Worm (Caenorhabditis elegans) whole organism, young adult: ENCODE measurements around the gene egrh-1.

Source experiments
- B0336.3 ChIP-seq: fragments of 200-800 bp; sonication (Bioruptor generic); IDR thresholded peaks from 2 replicates; pipeline ENCODE4 v1.3.6; 2022; ENCODE audit warnings: missing genetic modification characterization, missing compliant biosample characterization
- C06A6.2 ChIP-seq: fragments of 200-800 bp; sonication (Bioruptor generic); conservative IDR thresholded peaks from 2 replicates; pipeline ENCODE4 v1.3.6; 2022; ENCODE audit warnings: missing genetic modification characterization, missing compliant biosample characterization
- D2030.7 ChIP-seq: fragments of 200-800 bp; sonication (Bioruptor generic); IDR thresholded peaks from 2 replicates; pipeline ENCODE4 v1.3.6; 2022; ENCODE audit warnings: missing genetic modification reagents, missing genetic modification characterization, missing compliant biosample characterization
- F22D6.2 ChIP-seq: sonication (generic microtip); optimal IDR thresholded peaks from 2 replicates; lab custom pipeline; 2016; ENCODE audit warnings: mild to moderate bottlenecking, missing genetic modification characterization, missing compliant biosample characterization
- F33H1.4 ChIP-seq: fragments of 200-800 bp; sonication (Bioruptor generic); IDR thresholded peaks from 2 replicates; pipeline ENCODE4 v1.3.6; 2022; ENCODE audit warnings: missing genetic modification reagents, missing genetic modification characterization, missing compliant biosample characterization
- F37B4.10 ChIP-seq: fragments of 200-800 bp; sonication (Bioruptor generic); IDR thresholded peaks from 2 replicates; pipeline ENCODE4 v1.3.6; 2022; ENCODE audit warnings: missing genetic modification characterization, missing compliant biosample characterization
- F39B2.1 ChIP-seq: fragments of 200-800 bp; sonication (Bioruptor generic); IDR thresholded peaks from 2 replicates; pipeline ENCODE4 v1.3.6; 2022; ENCODE audit warnings: missing genetic modification reagents, missing genetic modification characterization, missing compliant biosample characterization
- F52B5.7 ChIP-seq: sonication (generic microtip); optimal IDR thresholded peaks from 2 replicates; lab custom pipeline; 2016; ENCODE audit warnings: mild to moderate bottlenecking, missing genetic modification characterization, missing compliant biosample characterization
- Y53F4B.3 ChIP-seq: fragments of 200-800 bp; sonication (Bioruptor generic); IDR thresholded peaks from 2 replicates; pipeline ENCODE4 v1.3.6; 2022; ENCODE audit warnings: missing genetic modification reagents, missing genetic modification characterization, missing compliant biosample characterization
- athp-1 ChIP-seq: sonication (generic microtip); optimal IDR thresholded peaks from 2 replicates; lab custom pipeline; 2017; ENCODE audit warnings: mild to moderate bottlenecking, missing genetic modification characterization, missing compliant biosample characterization
- attf-5 ChIP-seq: fragments of 200-800 bp; sonication (Bioruptor generic); optimal IDR thresholded peaks from 2 replicates; lab custom pipeline; 2018; ENCODE audit warnings: mild to moderate bottlenecking, missing genetic modification characterization, missing compliant biosample characterization
- ccch-3 ChIP-seq: fragments of 200-800 bp; sonication (Bioruptor generic); optimal IDR thresholded peaks from 2 replicates; lab custom pipeline; 2018; ENCODE audit warnings: mild to moderate bottlenecking, missing genetic modification characterization, missing compliant biosample characterization
- ceh-27 ChIP-seq: fragments of 200-800 bp; sonication (Bioruptor generic); optimal IDR thresholded peaks from 2 replicates; lab custom pipeline; 2018; ENCODE audit warnings: mild to moderate bottlenecking, missing genetic modification characterization, moderate library complexity, missing compliant biosample characterization
- ceh-58 ChIP-seq: fragments of 200-800 bp; sonication (Bioruptor generic); IDR thresholded peaks from 2 replicates; pipeline ENCODE4 v1.3.6; 2022; ENCODE audit warnings: missing genetic modification characterization, missing compliant biosample characterization
- ceh-79 ChIP-seq: sonication (generic microtip); optimal IDR thresholded peaks from 2 replicates; lab custom pipeline; 2017; ENCODE audit warnings: mild to moderate bottlenecking, missing genetic modification characterization, missing compliant biosample characterization
- ceh-91 ChIP-seq: fragments of 200-800 bp; sonication (Bioruptor generic); IDR thresholded peaks from 2 replicates; pipeline ENCODE4 v1.3.6; 2022; ENCODE audit warnings: missing genetic modification reagents, missing genetic modification characterization, missing compliant biosample characterization
- egl-44 ChIP-seq: fragments of 200-800 bp; sonication (Bioruptor generic); IDR thresholded peaks from 2 replicates; pipeline ENCODE4 v1.3.6; 2022; ENCODE audit warnings: missing genetic modification reagents, missing genetic modification characterization, missing compliant biosample characterization
- ekl-4 ChIP-seq: fragments of 200-800 bp; sonication (Bioruptor generic); IDR thresholded peaks from 2 replicates; pipeline ENCODE4 v1.3.6; 2022; ENCODE audit warnings: missing genetic modification reagents, missing genetic modification characterization, missing compliant biosample characterization
- fkh-3 ChIP-seq: sonication (generic microtip); optimal IDR thresholded peaks from 2 replicates; lab custom pipeline; 2016; ENCODE audit warnings: mild to moderate bottlenecking, missing genetic modification characterization, missing compliant biosample characterization
- gei-17 ChIP-seq: fragments of 200-800 bp; sonication (Bioruptor generic); optimal IDR thresholded peaks from 2 replicates; lab custom pipeline; 2018; ENCODE audit warnings: mild to moderate bottlenecking, missing genetic modification characterization, missing compliant biosample characterization
- hlh-12 ChIP-seq: sonication (generic microtip); optimal IDR thresholded peaks from 2 replicates; lab custom pipeline; 2016; ENCODE audit warnings: missing genetic modification characterization, missing compliant biosample characterization
- hmg-20 ChIP-seq: fragments of 200-800 bp; sonication (Bioruptor generic); IDR thresholded peaks from 2 replicates; pipeline ENCODE4 v1.3.6; 2022; ENCODE audit warnings: missing genetic modification reagents, missing genetic modification characterization, missing compliant biosample characterization
- hrde-1 ChIP-seq: sonication (generic microtip); optimal IDR thresholded peaks from 2 replicates; lab custom pipeline; 2016; ENCODE audit warnings: missing genetic modification characterization, mild to moderate bottlenecking, missing compliant biosample characterization, moderate library complexity, missing genotype, missing genetic modification reagents, borderline replicate concordance
- let-607 ChIP-seq, 2 experiments: fragments of 200-800 bp in 1 of 2; sonication (Bioruptor generic) in 1 of 2; sonication (generic microtip) in 1 of 2; optimal IDR thresholded peaks; 2 replicates each; lab custom pipeline; 2016 to 2018; ENCODE audit warnings: mild to moderate bottlenecking in 2 of 2, missing compliant biosample characterization in 2 of 2, missing genetic modification characterization in 2 of 2, moderate library complexity in 2 of 2, missing genotype in 1 of 2
- lin-26 ChIP-seq: fragments of 200-800 bp; sonication (Bioruptor generic); IDR thresholded peaks from 2 replicates; pipeline ENCODE4 v1.3.6; 2022; ENCODE audit warnings: missing genetic modification reagents, missing genetic modification characterization, missing compliant biosample characterization
- lsy-27 ChIP-seq: sonication (generic microtip); optimal IDR thresholded peaks from 2 replicates; lab custom pipeline; 2017; ENCODE audit warnings: missing genetic modification characterization, mild to moderate bottlenecking, missing compliant biosample characterization, antibody characterized with exemption, missing genotype, borderline replicate concordance; ENCODE audit not compliant: insufficient read depth
- madf-6 ChIP-seq: fragments of 200-800 bp; sonication (Bioruptor generic); IDR thresholded peaks from 2 replicates; pipeline ENCODE4 v1.3.6; 2022; ENCODE audit warnings: missing genetic modification reagents, missing genetic modification characterization, missing compliant biosample characterization
- madf-8 ChIP-seq: fragments of 200-800 bp; sonication (Bioruptor generic); conservative IDR thresholded peaks from 2 replicates; pipeline ENCODE4 v1.3.6; 2022; ENCODE audit warnings: missing genetic modification reagents, missing genetic modification characterization, missing compliant biosample characterization
- nfya-1 ChIP-seq: sonication (generic microtip); optimal IDR thresholded peaks from 2 replicates; lab custom pipeline; 2017; ENCODE audit warnings: antibody characterized with exemption, missing compliant biosample characterization, missing genetic modification characterization, borderline replicate concordance; ENCODE audit not compliant: insufficient read depth
- nfya-2 ChIP-seq: fragments of 200-800 bp; sonication (Bioruptor generic); IDR thresholded peaks from 2 replicates; pipeline ENCODE4 v1.3.6; 2022; ENCODE audit warnings: missing genetic modification reagents, missing genetic modification characterization, missing compliant biosample characterization
- nfyb-1 ChIP-seq: fragments of 200-800 bp; sonication (Bioruptor generic); IDR thresholded peaks from 2 replicates; pipeline ENCODE4 v1.3.6; 2022; ENCODE audit warnings: missing genetic modification reagents, missing genetic modification characterization, missing compliant biosample characterization
- nhr-90 ChIP-seq: sonication (generic microtip); optimal IDR thresholded peaks from 2 replicates; lab custom pipeline; 2016; ENCODE audit warnings: missing genotype, mild to moderate bottlenecking, missing genetic modification characterization, missing compliant biosample characterization
- pbrm-1 ChIP-seq: fragments of 200-800 bp; sonication (Bioruptor generic); IDR thresholded peaks from 2 replicates; pipeline ENCODE4 v1.3.6; 2022; ENCODE audit warnings: missing genetic modification reagents, missing genetic modification characterization, missing compliant biosample characterization
- pha-4 ChIP-seq: fragments of 150-350 bp; sonication (generic microtip); optimal IDR thresholded peaks from 2 replicates; lab custom pipeline; 2014; ENCODE audit warnings: missing biosample characterization, missing genetic modification reagents, missing genetic modification characterization
- repo-1 ChIP-seq: sonication (generic microtip); optimal IDR thresholded peaks from 2 replicates; lab custom pipeline; 2017; ENCODE audit warnings: mild to moderate bottlenecking, missing genetic modification characterization, missing compliant biosample characterization
- sdz-38 ChIP-seq: sonication (generic microtip); optimal IDR thresholded peaks from 2 replicates; lab custom pipeline; 2016; ENCODE audit warnings: missing genotype, missing genetic modification characterization, missing compliant biosample characterization
- sea-2 ChIP-seq: fragments of 200-800 bp; sonication (Bioruptor generic); IDR thresholded peaks from 2 replicates; pipeline ENCODE4 v1.3.6; 2022; ENCODE audit warnings: missing genetic modification characterization, missing compliant biosample characterization
- snpc-1.1 ChIP-seq: sonication (generic microtip); optimal IDR thresholded peaks from 2 replicates; lab custom pipeline; 2017; ENCODE audit warnings: missing genetic modification characterization, mild to moderate bottlenecking, missing compliant biosample characterization, antibody characterized with exemption, moderate library complexity, missing genotype, missing genetic modification reagents; ENCODE audit not compliant: insufficient read depth
- somi-1 ChIP-seq: fragments of 200-800 bp; sonication (Bioruptor generic); optimal IDR thresholded peaks from 2 replicates; lab custom pipeline; 2018; ENCODE audit warnings: mild to moderate bottlenecking, missing genetic modification characterization, missing compliant biosample characterization
- sptf-2 ChIP-seq: fragments of 200-800 bp; sonication (Bioruptor generic); optimal IDR thresholded peaks from 2 replicates; lab custom pipeline; 2018; ENCODE audit warnings: mild to moderate bottlenecking, missing genetic modification characterization, missing compliant biosample characterization
- tbp1 ChIP-seq: fragments of 200-800 bp; sonication (Bioruptor generic); optimal IDR thresholded peaks from 2 replicates; lab custom pipeline; 2018; ENCODE audit warnings: mild to moderate bottlenecking, missing genetic modification characterization, missing compliant biosample characterization
- tbx-9 ChIP-seq: sonication (generic microtip); optimal IDR thresholded peaks from 2 replicates; lab custom pipeline; 2016; ENCODE audit warnings: borderline replicate concordance, missing genetic modification characterization, inconsistent platforms, missing compliant biosample characterization
- tlf-1 ChIP-seq: fragments of 200-800 bp; sonication (Bioruptor generic); optimal IDR thresholded peaks from 2 replicates; lab custom pipeline; 2018; ENCODE audit warnings: mild to moderate bottlenecking, missing genetic modification characterization, missing compliant biosample characterization
- zfh-2 ChIP-seq: fragments of 200-800 bp; sonication (Bioruptor generic); conservative IDR thresholded peaks from 2 replicates; pipeline ENCODE4 v1.3.6; 2022; ENCODE audit warnings: missing genetic modification reagents, missing genetic modification characterization, missing compliant biosample characterization
- zim-3 ChIP-seq: sonication (generic microtip); optimal IDR thresholded peaks from 2 replicates; lab custom pipeline; 2017; ENCODE audit warnings: mild to moderate bottlenecking, missing genetic modification characterization, moderate library complexity, missing compliant biosample characterization

The egrh-1 gene

ce11 chrX:14828766-14829165 lies 17.0 kb upstream of the egrh-1 start:
- TF ChIP-seq sptf-2: no peak
- no peak for TF ChIP-seq fkh-3 (tag; lab: Kevin White, UChicago)
- no peak for TF ChIP-seq nfya-2 (GFP tag; lab: Robert Waterston, UW)
- no peak for TF ChIP-seq let-607 (tag; optimal IDR thresholded peaks at IDR 0.05; lab: Kevin White, UChicago)
- TF ChIP-seq madf-6: no peak
- no peak for TF ChIP-seq hmg-20 (GFP tag; lab: Robert Waterston, UW)
- no peak for TF ChIP-seq F39B2.1 (GFP tag; lab: Robert Waterston, UW)
- TF ChIP-seq gei-17 (GFP tag; lab: Kevin White, UChicago): no peak
- no peak for TF ChIP-seq sdz-38 (tag; lab: Kevin White, UChicago)
- no peak for TF ChIP-seq attf-5 (GFP tag; lab: Kevin White, UChicago)
- TF ChIP-seq D2030.7 (GFP tag; lab: Robert Waterston, UW): no peak
- no peak for TF ChIP-seq ceh-58 (GFP tag; lab: Robert Waterston, UW)
- TF ChIP-seq C06A6.2 (GFP tag; lab: Robert Waterston, UW): no peak
- no peak for TF ChIP-seq egl-44 (GFP tag; lab: Robert Waterston, UW)
- no peak for TF ChIP-seq ekl-4
- no peak for TF ChIP-seq ceh-27
- TF ChIP-seq zfh-2 (GFP tag; lab: Robert Waterston, UW): no peak
- TF ChIP-seq nfya-1 (tag; lab: Kevin White, UChicago): no peak
- no peak for TF ChIP-seq F33H1.4

DNA sequence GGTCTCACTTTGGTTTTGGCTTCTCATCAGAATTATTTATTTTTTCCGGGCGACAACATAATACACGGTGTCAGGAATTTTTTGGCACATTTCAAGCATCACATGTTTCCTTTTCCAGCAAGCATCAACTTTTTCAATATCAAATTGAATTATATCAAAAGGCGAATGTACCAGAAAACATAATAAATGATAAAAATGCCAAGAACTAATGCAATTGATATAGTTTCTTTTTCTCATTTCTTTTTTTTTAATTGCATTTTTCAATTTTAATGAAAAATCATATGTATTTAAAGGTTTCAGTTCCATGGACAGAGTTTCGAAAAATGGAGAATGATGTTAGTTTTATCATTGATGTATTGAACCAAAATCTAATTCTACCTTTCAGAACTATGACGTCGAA lies 14.2 kb upstream of the egrh-1 start, which contains the start of gene dpf-2:
TSS of gene dpf-2 (plus strand) at position 301 of the 400 bp plus-strand sequence.
- TF ChIP-seq somi-1 (no peak), repo-1 (no peak), tlf-1 (no peak), ceh-91 (GFP tag; lab: Robert Waterston, UW) (no peak), madf-8 (GFP tag; lab: Robert Waterston, UW) (no peak), nhr-90 (no peak), F37B4.10 (GFP tag; lab: Robert Waterston, UW) (no peak), hrde-1 (tag; lab: Kevin White, UChicago) (no peak), F52B5.7 (no peak), athp-1 (tag; lab: Kevin White, UChicago) (no peak), B0336.3 (GFP tag; lab: Robert Waterston, UW) (no peak), sptf-2 (no peak), ceh-79 (tag; lab: Kevin White, UChicago) (no peak), F39B2.1 (GFP tag; lab: Robert Waterston, UW) (no peak)
- TF ChIP-seq, all 124 proteins: peak for 0

DNA sequence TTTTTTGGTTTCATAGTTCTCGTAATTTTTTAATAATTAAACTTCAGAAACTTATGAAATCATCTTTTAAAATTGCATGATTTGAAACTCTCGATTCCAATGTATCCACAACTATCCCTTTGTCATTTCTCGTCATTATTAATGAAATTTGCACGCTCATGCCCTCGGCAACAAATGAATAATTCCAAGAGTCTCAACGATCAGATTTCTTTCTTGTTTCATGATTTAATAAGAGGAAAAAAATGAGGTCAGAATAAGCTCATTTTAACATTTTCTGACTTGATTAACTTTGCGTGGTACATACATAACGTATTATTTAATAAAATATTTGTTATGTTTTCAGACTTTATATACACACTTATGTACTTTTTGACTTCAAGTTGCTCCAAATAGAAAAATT lies 7.4 kb upstream of the egrh-1 start:
- TF ChIP-seq nhr-90 (no peak), tbp1 (GFP tag; lab: Kevin White, UChicago) (no peak), snpc-1.1 (no peak), lin-26 (GFP tag; lab: Robert Waterston, UW) (no peak), hlh-12 (tag; lab: Kevin White, UChicago) (no peak), zim-3 (tag; lab: Kevin White, UChicago) (no peak), F22D6.2 (tag; lab: Kevin White, UChicago) (no peak), pbrm-1 (no peak), nfya-2 (GFP tag; lab: Robert Waterston, UW) (no peak), nfyb-1 (GFP tag; lab: Robert Waterston, UW) (no peak), Y53F4B.3 (GFP tag; lab: Robert Waterston, UW) (no peak), F37B4.10 (GFP tag; lab: Robert Waterston, UW) (no peak), sea-2 (GFP tag; lab: Robert Waterston, UW) (no peak), lsy-27 (tag; lab: Kevin White, UChicago) (no peak), pha-4 (tag; lab: Kevin White, UChicago) (no peak), C06A6.2 (GFP tag; lab: Robert Waterston, UW) (no peak), tbx-9 (tag; lab: Kevin White, UChicago) (no peak), ccch-3 (no peak)
